Worm (Caenorhabditis elegans) whole organism, late embryonic: ENCODE data around the gene C54D10.4.

Experiments used
- F13H6.1 ChIP-seq: sonication (generic microtip); optimal IDR thresholded peaks from 2 replicates; lab custom pipeline; 2016; ENCODE audit warnings: missing genetic modification characterization, missing compliant biosample characterization
- K09A11.1 ChIP-seq: sonication (generic microtip); optimal IDR thresholded peaks from 2 replicates; lab custom pipeline; 2017; ENCODE audit warnings: antibody characterized with exemption, mild to moderate bottlenecking, missing genetic modification characterization, missing compliant biosample characterization; ENCODE audit not compliant: insufficient read depth
- T23F11.4 ChIP-seq: fragments of 200-800 bp; sonication (Bioruptor generic); optimal IDR thresholded peaks from 2 replicates; lab custom pipeline; 2018; ENCODE audit warnings: mild to moderate bottlenecking, missing genetic modification characterization, missing compliant biosample characterization
- Y22D7AL.16 ChIP-seq: sonication (generic microtip); optimal IDR thresholded peaks from 2 replicates; lab custom pipeline; 2016; ENCODE audit warnings: missing genetic modification characterization, missing compliant biosample characterization
- ahr-1 ChIP-seq: sonication (generic microtip); optimal IDR thresholded peaks from 2 replicates; lab custom pipeline; 2016; ENCODE audit warnings: missing genetic modification characterization, missing compliant biosample characterization
- ama-1 ChIP-seq: fragments of 150-350 bp; optimal IDR thresholded peaks from 2 replicates; lab custom pipeline; 2014
- ceh-14 ChIP-seq: sonication (generic microtip); optimal IDR thresholded peaks from 2 replicates; lab custom pipeline; 2016; ENCODE audit warnings: missing genotype, missing genetic modification characterization, missing compliant biosample characterization
- ceh-2 ChIP-seq: sonication (generic microtip); optimal IDR thresholded peaks from 2 replicates; lab custom pipeline; 2016; ENCODE audit warnings: missing genotype, missing genetic modification characterization, missing compliant biosample characterization
- ceh-22 ChIP-seq: sonication (generic microtip); optimal IDR thresholded peaks from 2 replicates; lab custom pipeline; 2017; ENCODE audit warnings: missing biosample characterization, missing genetic modification characterization
- ceh-30 ChIP-seq: fragments of 150-350 bp; optimal IDR thresholded peaks from 2 replicates; lab custom pipeline; 2014; ENCODE audit warnings: missing biosample characterization, missing genetic modification characterization
- ceh-31 ChIP-seq: sonication (generic microtip); optimal IDR thresholded peaks from 2 replicates; lab custom pipeline; 2016; ENCODE audit warnings: missing genetic modification characterization, missing compliant biosample characterization
- ceh-6 ChIP-seq: fragments of 200-800 bp; sonication (Bioruptor generic); optimal IDR thresholded peaks from 2 replicates; lab custom pipeline; 2018; ENCODE audit warnings: mild to moderate bottlenecking, missing genetic modification characterization, missing compliant biosample characterization
- che-1 ChIP-seq: sonication (generic microtip); optimal IDR thresholded peaks from 2 replicates; lab custom pipeline; 2016; ENCODE audit warnings: mild to moderate bottlenecking, missing genetic modification characterization, missing compliant biosample characterization
- dve-1 ChIP-seq: sonication (generic microtip); optimal IDR thresholded peaks from 2 replicates; lab custom pipeline; 2017; ENCODE audit warnings: antibody characterized with exemption, mild to moderate bottlenecking, missing genetic modification characterization, missing compliant biosample characterization
- elt-2 ChIP-seq: sonication (generic microtip); optimal IDR thresholded peaks from 2 replicates; lab custom pipeline; 2016; ENCODE audit warnings: missing genetic modification reagents, missing genetic modification characterization, missing compliant biosample characterization
- fax-1 ChIP-seq: sonication (generic microtip); optimal IDR thresholded peaks from 2 replicates; lab custom pipeline; 2016; ENCODE audit warnings: missing genotype, missing genetic modification characterization, missing compliant biosample characterization
- fkh-10 ChIP-seq: fragments of 150-350 bp; optimal IDR thresholded peaks from 2 replicates; lab custom pipeline; 2014; ENCODE audit warnings: missing biosample characterization, missing genetic modification reagents, missing genetic modification characterization
- gmeb-2 ChIP-seq: sonication (generic microtip); optimal IDR thresholded peaks from 2 replicates; lab custom pipeline; 2016; ENCODE audit warnings: missing genetic modification characterization, inconsistent platforms, missing compliant biosample characterization
- hlh-6 ChIP-seq: sonication (generic microtip); optimal IDR thresholded peaks from 2 replicates; lab custom pipeline; 2016; ENCODE audit warnings: missing genotype, missing genetic modification characterization, missing compliant biosample characterization
- hlh-8 ChIP-seq: sonication (generic microtip); optimal IDR thresholded peaks from 2 replicates; lab custom pipeline; 2016; ENCODE audit warnings: missing genotype, missing genetic modification characterization, missing compliant biosample characterization
- lim-6 ChIP-seq: sonication (generic microtip); optimal IDR thresholded peaks from 2 replicates; lab custom pipeline; 2016; ENCODE audit warnings: missing genetic modification characterization, missing compliant biosample characterization
- lin-11 ChIP-seq: fragments of 200-800 bp; sonication (Bioruptor generic); optimal IDR thresholded peaks from 2 replicates; lab custom pipeline; 2018; ENCODE audit warnings: mild to moderate bottlenecking, missing genetic modification characterization, missing compliant biosample characterization
- madf-2 ChIP-seq: sonication (generic microtip); optimal IDR thresholded peaks from 2 replicates; lab custom pipeline; 2017; ENCODE audit warnings: missing genetic modification characterization, missing compliant biosample characterization
- nhr-11 ChIP-seq: fragments of 150-350 bp; optimal IDR thresholded peaks from 2 replicates; lab custom pipeline; 2014; ENCODE audit warnings: missing biosample characterization, missing genetic modification characterization
- npax-4 ChIP-seq: sonication (generic microtip); optimal IDR thresholded peaks from 2 replicates; lab custom pipeline; 2016; ENCODE audit warnings: missing genetic modification characterization, missing compliant biosample characterization
- odd-2 ChIP-seq: sonication (generic microtip); optimal IDR thresholded peaks from 2 replicates; lab custom pipeline; 2017; ENCODE audit warnings: antibody characterized with exemption, mild to moderate bottlenecking, missing genetic modification characterization, missing compliant biosample characterization
- tbx-7 ChIP-seq: sonication (generic microtip); optimal IDR thresholded peaks from 2 replicates; lab custom pipeline; 2016; ENCODE audit warnings: missing genotype, missing genetic modification characterization, missing compliant biosample characterization
- ttx-3 ChIP-seq: sonication (generic microtip); optimal IDR thresholded peaks from 2 replicates; lab custom pipeline; 2016; ENCODE audit warnings: missing genetic modification reagents, missing genetic modification characterization, missing compliant biosample characterization
- unc-3 ChIP-seq, 2 experiments: fragments of 200-800 bp in 1 of 2; sonication (Bioruptor generic) in 1 of 2; sonication (generic microtip) in 1 of 2; conservative IDR thresholded peaks in 1 of 2; optimal IDR thresholded peaks in 1 of 2; 2 replicates each; pipeline versions ENCODE4 v1.3.6 to Lab custom; 2016 to 2022; ENCODE audit warnings: missing compliant biosample characterization in 2 of 2, missing genetic modification characterization in 2 of 2, missing genetic modification reagents in 1 of 2
- unc-42 ChIP-seq: sonication (generic microtip); optimal IDR thresholded peaks from 2 replicates; lab custom pipeline; 2016; ENCODE audit warnings: missing genotype, missing genetic modification characterization, missing compliant biosample characterization
- ztf-16 ChIP-seq: sonication (generic microtip); optimal IDR thresholded peaks from 2 replicates; lab custom pipeline; 2017; ENCODE audit warnings: missing genetic modification characterization, missing compliant biosample characterization

Gene C54D10.4

ce11 chrV:12400677-12401236 lies 20.0 kb downstream of the C54D10.4 start, which contains the start of the genes K01D12.20 and miga-1:
Gene K01D12.20, minus strand, starts transcription at chrV:12400814.
Gene miga-1, minus strand, starts transcription at chrV:12400859.
- TF ChIP-seq tbx-7 (tag; lab: Kevin White, UChicago): no peak
- no peak for TF ChIP-seq ama-1 (lab: Kevin White, UChicago)
- no peak for TF ChIP-seq ttx-3 (tag; lab: Kevin White, UChicago)
- TF ChIP-seq unc-3 (GFP tag; conservative IDR thresholded peaks at IDR 0.05; lab: Robert Waterston, UW): no peak
- TF ChIP-seq unc-3 (tag; optimal IDR thresholded peaks at IDR 0.05; lab: Kevin White, UChicago): no peak
- TF ChIP-seq madf-2 (tag; lab: Kevin White, UChicago): no peak
- TF ChIP-seq hlh-6 (tag; lab: Kevin White, UChicago): no peak
- TF ChIP-seq, all 69 proteins: peak for 0

- TF ChIP-seq elt-2 (tag; lab: Kevin White, UChicago): no peak
Measured at ce11 chrV:12397545-12397944, 23.2 kb downstream of the C54D10.4 start, which contains the start of gene K01D12.5. Gene K01D12.5, plus strand, starts transcription at chrV:12397845.

- TF ChIP-seq lin-11 (tag; lab: Kevin White, UChicago): no peak
- no peak for TF ChIP-seq ceh-22
- TF ChIP-seq nhr-11 (tag; lab: Kevin White, UChicago): no peak
- no peak for TF ChIP-seq gmeb-2
- TF ChIP-seq unc-42 (tag; lab: Kevin White, UChicago): no peak
- TF ChIP-seq hlh-8 (tag; lab: Kevin White, UChicago): no peak
- TF ChIP-seq ceh-30: no peak
- TF ChIP-seq odd-2 (tag; lab: Kevin White, UChicago): no peak
- no peak for TF ChIP-seq ceh-14 (tag; lab: Kevin White, UChicago)
- no peak for TF ChIP-seq ama-1 (lab: Kevin White, UChicago)
- no peak for TF ChIP-seq lim-6 (tag; lab: Kevin White, UChicago)
- TF ChIP-seq fax-1 (tag; lab: Kevin White, UChicago): no peak
- no peak for TF ChIP-seq F13H6.1 (tag; lab: Kevin White, UChicago)
- no peak for TF ChIP-seq fkh-10 (GFP tag; lab: Kevin White, UChicago)
- no peak for TF ChIP-seq npax-4 (tag; lab: Kevin White, UChicago)
- TF ChIP-seq T23F11.4 (GFP tag; lab: Kevin White, UChicago): no peak
Measured at ce11 chrV:12395699-12396098, 25.0 kb downstream of the C54D10.4 start, which contains the start of gene twk-14. Gene twk-14, minus strand, starts transcription at chrV:12395706.

ce11 chrV:12386154-12386553 lies 34.6 kb downstream of the C54D10.4 start, which contains the start of gene K01D12.15:
Gene K01D12.15, plus strand, starts transcription at chrV:12386454.
- TF ChIP-seq fkh-10 (GFP tag; lab: Kevin White, UChicago) (no peak), che-1 (no peak), ceh-31 (tag; lab: Kevin White, UChicago) (no peak), Y22D7AL.16 (tag; lab: Kevin White, UChicago) (no peak), ahr-1 (no peak), npax-4 (tag; lab: Kevin White, UChicago) (no peak), odd-2 (tag; lab: Kevin White, UChicago) (no peak), ceh-6 (no peak), K09A11.1 (tag; lab: Kevin White, UChicago) (no peak), ztf-16 (tag; lab: Kevin White, UChicago) (no peak), dve-1 (tag; lab: Kevin White, UChicago) (no peak), elt-2 (tag; lab: Kevin White, UChicago) (no peak)

ce11 chrV:12377256-12377655 lies 43.5 kb downstream of the C54D10.4 start, which contains the start of gene K01D12.1:
Gene K01D12.1, plus strand, starts transcription at chrV:12377556.
- no peak for TF ChIP-seq unc-3 (GFP tag; conservative IDR thresholded peaks at IDR 0.05; lab: Robert Waterston, UW)
- TF ChIP-seq unc-3 (tag; optimal IDR thresholded peaks at IDR 0.05; lab: Kevin White, UChicago): no peak
- no peak for TF ChIP-seq ztf-16 (tag; lab: Kevin White, UChicago)
- TF ChIP-seq ceh-2 (tag; lab: Kevin White, UChicago): no peak
